Worm (Caenorhabditis elegans): ENCODE measurements around the gene ulp-2.

DNA sequence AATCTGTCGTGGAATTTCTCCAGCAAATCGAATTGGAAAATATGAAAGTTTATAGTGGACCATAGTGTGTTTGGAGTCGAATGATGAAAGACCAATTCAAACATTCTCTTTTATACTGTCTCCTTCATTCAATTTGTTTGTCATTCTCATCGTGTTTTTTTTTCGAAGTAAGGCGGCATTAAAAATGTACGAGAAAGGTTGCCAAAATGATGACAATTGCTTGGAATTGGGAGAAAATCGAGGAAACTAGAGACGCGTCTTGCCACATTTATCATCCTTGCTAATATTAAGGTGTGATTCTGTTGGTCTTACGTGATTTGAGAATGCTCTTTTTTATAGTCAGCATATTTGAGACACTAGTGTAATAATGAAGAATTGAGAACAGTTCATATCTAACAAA is 24.7 kb downstream of the ulp-2 start, which contains the start of gene gst-30:
- TF ChIP-seq ets-4 (GFP tag; optimal IDR thresholded peaks at IDR 0.05): no peak
- TF ChIP-seq xnd-1 (tag; optimal IDR thresholded peaks at IDR 0.05): no peak
- TF ChIP-seq unc-62 (GFP tag; optimal IDR thresholded peaks at IDR 0.05): no peak
- no peak for TF ChIP-seq repo-1 (tag; optimal IDR thresholded peaks at IDR 0.05)
- TF ChIP-seq pha-4 (tag; optimal IDR thresholded peaks at IDR 0.05): no peak
- no peak for TF ChIP-seq athp-1 (tag; optimal IDR thresholded peaks at IDR 0.05)
- TF ChIP-seq hmg-20 (GFP tag; IDR thresholded peaks at IDR 0.05): no peak
- no peak for TF ChIP-seq rec-8 (tag; optimal IDR thresholded peaks at IDR 0.05)
